Fruit fly (Drosophila melanogaster): ENCODE data around the gene CG2217.

CG2217 gene

DNA sequence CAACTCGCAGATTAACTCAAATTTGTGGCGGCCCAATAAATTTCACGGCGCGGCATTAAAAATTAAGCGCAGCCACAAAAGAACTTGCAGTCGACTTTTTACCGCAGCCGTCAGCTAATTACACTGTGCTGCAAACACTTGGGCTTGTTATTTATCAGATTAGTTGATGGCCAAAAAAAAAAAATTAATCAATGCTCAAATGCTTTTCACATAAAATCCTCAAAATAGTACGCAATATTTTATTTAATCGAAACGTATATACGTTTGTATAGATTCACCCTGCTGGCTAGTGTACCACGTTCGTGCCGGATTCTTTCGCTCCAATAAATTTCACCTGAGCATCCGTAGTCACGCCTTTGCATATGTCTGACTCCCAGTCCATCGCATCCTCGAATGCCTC, 9.0 kb downstream of the CG2217 start (continued):
- TF ChIP-seq CG12744 (GFP tag; optimal IDR thresholded peaks at IDR 0.05) (no peak), gfzf (GFP tag; optimal IDR thresholded peaks at IDR 0.05) (no peak), gcm (GFP tag; optimal IDR thresholded peaks at IDR 0.05) (peak; percentile 32), CG10147 (GFP tag; optimal IDR thresholded peaks at IDR 0.05) (peak; percentile 9), CG9817 (tag; optimal IDR thresholded peaks at IDR 0.05) (no peak), zen2 (GFP tag; IDR thresholded peaks at IDR 0.05; ENCODE audit: partially characterized antibody) (no peak), Ravus (GFP tag; IDR thresholded peaks at IDR 0.05) (no peak), sisA (GFP tag; IDR thresholded peaks at IDR 0.05) (peak; percentile 38), Myb (GFP tag; optimal IDR thresholded peaks at IDR 0.05) (peak; percentile 21), CG1233 (GFP tag; optimal IDR thresholded peaks at IDR 0.05) (peak; percentile 31), CG10274 (GFP tag; optimal IDR thresholded peaks at IDR 0.05) (no peak), CG4730 (GFP tag; IDR thresholded peaks at IDR 0.05) (peak; percentile 18; the same call in 1 of the 2 replicates), ems (GFP tag; optimal IDR thresholded peaks at IDR 0.05) (peak; percentile 23), CG33213 (GFP tag; optimal IDR thresholded peaks at IDR 0.05) (no peak), ssp (GFP tag; IDR thresholded peaks at IDR 0.05) (0 out of 2 replicates have a peak, but pooled peaks have one; percentile 9), E2f2 (GFP tag; IDR thresholded peaks at IDR 0.05) (0 out of 2 replicates have a peak, but pooled peaks have one; percentile 18), CG12942 (GFP tag; optimal IDR thresholded peaks at IDR 0.05) (peak; percentile 28), bcd (GFP tag; optimal IDR thresholded peaks at IDR 0.05) (peak; percentile 31), B-H1 (GFP tag; IDR thresholded peaks at IDR 0.05) (peak; percentile 53; the same call in 2 of the 3 replicates), HHEX (GFP tag; optimal IDR thresholded peaks at IDR 0.05) (peak; percentile 28), CG30020 (tag; optimal IDR thresholded peaks at IDR 0.05) (no peak), zen (tag; optimal IDR thresholded peaks at IDR 0.05) (peak; percentile 19), Lpt (GFP tag; optimal IDR thresholded peaks at IDR 0.05) (no peak), CG7745 (tag; optimal IDR thresholded peaks at IDR 0.05) (no peak), CG34224 (GFP tag; IDR thresholded peaks at IDR 0.05; ENCODE audit: partially characterized antibody) (no peak), z (GFP tag; IDR thresholded peaks at IDR 0.05) (no peak), CG34422 (GFP tag; IDR thresholded peaks at IDR 0.05) (peak; percentile 55; the same call in 1 of the 3 replicates), lola (GFP tag; optimal IDR thresholded peaks at IDR 0.05) (peak in 1 of 3 experiments; percentile 41), CG4707 (GFP tag; optimal IDR thresholded peaks at IDR 0.05) (no peak), hkb (optimal IDR thresholded peaks at IDR 0.05) (no peak), hkb (GFP tag; IDR thresholded peaks at IDR 0.05) (peak; percentile 74), ab (GFP tag; optimal IDR thresholded peaks at IDR 0.05) (no peak), crol (GFP tag; IDR thresholded peaks at IDR 0.05) (no peak), vvl (GFP tag; IDR thresholded peaks at IDR 0.05) (peak; percentile 83), D19B (GFP tag; optimal IDR thresholded peaks at IDR 0.05) (no peak), tna (GFP tag; IDR thresholded peaks at IDR 0.05; ENCODE audit: partially characterized antibody) (no peak), Dref (GFP tag; IDR thresholded peaks at IDR 0.05) (no peak), trh (GFP tag; optimal IDR thresholded peaks at IDR 0.05) (no peak), CG15696 (tag; optimal IDR thresholded peaks at IDR 0.05) (no peak), her (GFP tag; optimal IDR thresholded peaks at IDR 0.05) (no peak), CG15269 (tag; optimal IDR thresholded peaks at IDR 0.05) (peak; percentile 47), CG32767 (GFP tag; IDR thresholded peaks at IDR 0.05) (0 out of 2 replicates have a peak, but pooled peaks have one; percentile 23), CG7839 (tag; optimal IDR thresholded peaks at IDR 0.05) (peak; percentile 65), CG11504 (tag; optimal IDR thresholded peaks at IDR 0.05) (peak; percentile 71), CG10267 (tag; optimal IDR thresholded peaks at IDR 0.05) (peak; percentile 46), chif (GFP tag; optimal IDR thresholded peaks at IDR 0.05) (peak; percentile 18 to 61), CG12769 (tag; optimal IDR thresholded peaks at IDR 0.05) (peak; percentile 56), hbn (GFP tag; IDR thresholded peaks at IDR 0.05; ENCODE audit: partially characterized antibody) (no peak), pb (GFP tag; optimal IDR thresholded peaks at IDR 0.05) (no peak), CG7987 (GFP tag; optimal IDR thresholded peaks at IDR 0.05) (no peak), Dbx (GFP tag; IDR thresholded peaks at IDR 0.05) (no peak)
